Fruit fly (Drosophila melanogaster) whole organism, adult: ENCODE results near the gene CG45494.
"Not testable (repeated sequence)": the region's sequence is repeated elsewhere in the genome, so short reads cannot be mapped to it uniquely, and the experiment has no call there.

Experiments used
- CG11617 ChIP-seq: fragments of 200-800 bp; sonication (Bioruptor generic); optimal IDR thresholded peaks from 2 replicates; lab custom pipeline; 2017; ENCODE audit warnings: mild to moderate bottlenecking, missing biosample characterization, missing genetic modification reagents, missing genetic modification characterization
- CG14711 ChIP-seq: fragments of 200-800 bp; sonication (Bioruptor generic); optimal IDR thresholded peaks from 2 replicates; lab custom pipeline; 2018; ENCODE audit warnings: missing biosample characterization, mild to moderate bottlenecking, missing genetic modification characterization, moderate library complexity
- CG33017 ChIP-seq: fragments of 200-800 bp; sonication (Bioruptor generic); optimal IDR thresholded peaks from 2 replicates; lab custom pipeline; 2018; ENCODE audit warnings: missing biosample characterization, mild to moderate bottlenecking, missing genetic modification characterization, moderate library complexity
- CG5204 ChIP-seq: fragments of 200-800 bp; sonication (Bioruptor generic); optimal IDR thresholded peaks from 2 replicates; lab custom pipeline; 2016; ENCODE audit warnings: missing biosample characterization, missing genetic modification characterization
- CG7045 ChIP-seq: fragments of 200-800 bp; sonication (Bioruptor generic); optimal IDR thresholded peaks from 2 replicates; lab custom pipeline; 2017; ENCODE audit warnings: missing biosample characterization, mild to moderate bottlenecking, missing genetic modification characterization
- CG7101 ChIP-seq: fragments of 200-800 bp; sonication (Bioruptor generic); optimal IDR thresholded peaks from 2 replicates; lab custom pipeline; 2018; ENCODE audit warnings: missing biosample characterization, mild to moderate bottlenecking, missing genetic modification characterization, moderate library complexity
- Crg-1 ChIP-seq: fragments of 200-800 bp; sonication (Bioruptor generic); optimal IDR thresholded peaks from 2 replicates; lab custom pipeline; 2016; ENCODE audit warnings: missing biosample characterization, missing genetic modification characterization
- Hr96 ChIP-seq: fragments of 200-800 bp; sonication (Bioruptor generic); optimal IDR thresholded peaks from 2 replicates; lab custom pipeline; 2016; ENCODE audit warnings: missing biosample characterization, missing genetic modification characterization
- Mnt ChIP-seq: fragments of 200-800 bp; sonication (Bioruptor generic); optimal IDR thresholded peaks from 2 replicates; lab custom pipeline; 2016; ENCODE audit warnings: missing biosample characterization, mild to moderate bottlenecking, missing genetic modification characterization
- bab1 ChIP-seq: fragments of 200-800 bp; sonication (Bioruptor generic); optimal IDR thresholded peaks from 3 replicates; lab custom pipeline; 2019; ENCODE audit warnings: missing biosample characterization, mild to moderate bottlenecking, missing genetic modification characterization, moderate library complexity
- cic ChIP-seq: fragments of 200-800 bp; sonication (Bioruptor generic); optimal IDR thresholded peaks from 2 replicates; lab custom pipeline; 2017; ENCODE audit warnings: missing biosample characterization, mild to moderate bottlenecking, missing genetic modification characterization, moderate library complexity
- ovo ChIP-seq: fragments of 200-800 bp; sonication (Bioruptor generic); optimal IDR thresholded peaks from 2 replicates; lab custom pipeline; 2016; ENCODE audit warnings: missing biosample characterization, missing genetic modification characterization
- tj ChIP-seq: fragments of 200-800 bp; sonication (Bioruptor generic); optimal IDR thresholded peaks from 3 replicates; lab custom pipeline; 2017; ENCODE audit warnings: missing biosample characterization, mild to moderate bottlenecking, missing genetic modification characterization, moderate library complexity
- toe ChIP-seq: fragments of 200-800 bp; sonication (Bioruptor generic); optimal IDR thresholded peaks from 2 replicates; lab custom pipeline; 2016; ENCODE audit warnings: missing biosample characterization, missing genetic modification characterization

- not testable (repeated sequence) for TF ChIP-seq CG7101 (tag; lab: Kevin White, UChicago); CG5204; CG7045 (GFP tag; lab: Kevin White, UChicago); Crg-1 (GFP tag; lab: Kevin White, UChicago); toe; ovo; bab1 (GFP tag; lab: Kevin White, UChicago); CG11617 (GFP tag; lab: Kevin White, UChicago); CG33017 (tag; lab: Kevin White, UChicago); CG14711; tj (GFP tag; lab: Kevin White, UChicago); Mnt (GFP tag; lab: Kevin White, UChicago); cic (GFP tag; lab: Kevin White, UChicago); Hr96 (GFP tag; lab: Kevin White, UChicago)
Observed at dm6 chrX:19948773-19949172, 4.6 kb downstream of the CG45494 start, which contains the start of gene CG45493.
